Worm (Caenorhabditis elegans) whole organism, L3 larva: ENCODE data around the gene tps-2.

ENCODE experiments used
- ZK546.5 ChIP-seq: sonication (generic microtip); optimal IDR thresholded peaks from 2 replicates; lab custom pipeline; 2017; ENCODE audit warnings: missing biosample characterization, missing genetic modification characterization
- aly-2 ChIP-seq: fragments of 150-350 bp; optimal IDR thresholded peaks from 2 replicates; lab custom pipeline; 2014; ENCODE audit warnings: missing biosample characterization, missing genetic modification characterization
- ama-1 ChIP-seq: fragments of 150-350 bp; optimal IDR thresholded peaks from 2 replicates; lab custom pipeline; 2018
- ceh-16 ChIP-seq: sonication (generic microtip); optimal IDR thresholded peaks from 2 replicates; lab custom pipeline; 2017; ENCODE audit warnings: missing biosample characterization, missing genetic modification characterization
- ceh-28 ChIP-seq: fragments of 150-350 bp; optimal IDR thresholded peaks from 2 replicates; lab custom pipeline; 2014; ENCODE audit warnings: missing biosample characterization, missing genetic modification reagents, missing genetic modification characterization
- ceh-82 ChIP-seq: fragments of 150-350 bp; optimal IDR thresholded peaks from 2 replicates; lab custom pipeline; 2014; ENCODE audit warnings: missing biosample characterization, missing genetic modification characterization
- ceh-9 ChIP-seq: sonication (generic microtip); optimal IDR thresholded peaks from 2 replicates; lab custom pipeline; 2018; ENCODE audit warnings: missing biosample characterization, missing genetic modification characterization
- daf-12 ChIP-seq: fragments of 150-350 bp; optimal IDR thresholded peaks from 2 replicates; lab custom pipeline; 2014; ENCODE audit warnings: missing biosample characterization, missing genetic modification reagents, missing genetic modification characterization
- egl-27 ChIP-seq: sonication (generic microtip); optimal IDR thresholded peaks from 4 replicates; lab custom pipeline; 2017; ENCODE audit warnings: missing biosample characterization, missing genetic modification reagents, missing genetic modification characterization
- egl-5 ChIP-seq: fragments of 150-350 bp; optimal IDR thresholded peaks from 2 replicates; lab custom pipeline; 2017; ENCODE audit warnings: missing biosample characterization, missing genetic modification reagents, missing genetic modification characterization, inconsistent platforms
- elt-1 ChIP-seq: fragments of 150-350 bp; optimal IDR thresholded peaks from 2 replicates; lab custom pipeline; 2014; ENCODE audit warnings: missing biosample characterization, missing genetic modification characterization
- elt-2 ChIP-seq: sonication (generic microtip); optimal IDR thresholded peaks from 2 replicates; lab custom pipeline; 2016; ENCODE audit warnings: missing genetic modification reagents, mild to moderate bottlenecking, missing genetic modification characterization, missing compliant biosample characterization
- elt-3 ChIP-seq, 3 experiments: fragments of 150-350 bp in 1 of 3; sonication (generic microtip) in 2 of 3; optimal IDR thresholded peaks; 2 replicates in 2 of 3; 4 replicates in 1 of 3; lab custom pipeline; 2014 to 2017; ENCODE audit warnings: missing biosample characterization in 3 of 3, missing genetic modification characterization in 3 of 3
- fkh-10 ChIP-seq: sonication (generic microtip); optimal IDR thresholded peaks from 2 replicates; lab custom pipeline; 2017; ENCODE audit warnings: missing biosample characterization, missing genetic modification reagents, missing genetic modification characterization
- fkh-2 ChIP-seq: fragments of 150-350 bp; optimal IDR thresholded peaks from 2 replicates; lab custom pipeline; 2014; ENCODE audit warnings: missing biosample characterization, missing genetic modification reagents, missing genetic modification characterization
- fos-1 ChIP-seq: fragments of 150-350 bp; optimal IDR thresholded peaks from 2 replicates; lab custom pipeline; 2014; ENCODE audit warnings: missing biosample characterization, missing genetic modification characterization
- hmg-11 ChIP-seq: sonication (generic microtip); optimal IDR thresholded peaks from 2 replicates; lab custom pipeline; 2016; ENCODE audit warnings: missing genetic modification characterization, missing compliant biosample characterization
- jun-1 ChIP-seq: fragments of 150-350 bp; optimal IDR thresholded peaks from 2 replicates; lab custom pipeline; 2014; ENCODE audit warnings: missing biosample characterization, missing genetic modification reagents, missing genetic modification characterization
- lin-15B ChIP-seq: fragments of 150-350 bp; optimal IDR thresholded peaks from 2 replicates; lab custom pipeline; 2014; ENCODE audit warnings: missing biosample characterization, missing genetic modification characterization
- lin-39 ChIP-seq: fragments of 150-350 bp; optimal IDR thresholded peaks from 2 replicates; lab custom pipeline; 2018; ENCODE audit warnings: missing biosample characterization, missing genetic modification reagents, missing genetic modification characterization
- lsy-12 ChIP-seq: sonication (generic microtip); optimal IDR thresholded peaks from 2 replicates; lab custom pipeline; 2016; ENCODE audit warnings: mild to moderate bottlenecking, missing genetic modification characterization, missing compliant biosample characterization
- mdl-1 ChIP-seq: fragments of 150-350 bp; optimal IDR thresholded peaks from 2 replicates; lab custom pipeline; 2014; ENCODE audit warnings: missing biosample characterization, missing genetic modification characterization
- nfya-1 ChIP-seq: sonication (generic microtip); optimal IDR thresholded peaks from 2 replicates; lab custom pipeline; 2017; ENCODE audit warnings: missing genetic modification characterization, mild to moderate bottlenecking, missing compliant biosample characterization, antibody characterized with exemption, moderate library complexity; ENCODE audit not compliant: insufficient read depth
- nhr-11 ChIP-seq: fragments of 150-350 bp; optimal IDR thresholded peaks from 2 replicates; lab custom pipeline; 2014; ENCODE audit warnings: missing biosample characterization, missing genetic modification characterization
- nhr-12 ChIP-seq: fragments of 150-350 bp; optimal IDR thresholded peaks from 2 replicates; lab custom pipeline; 2014; ENCODE audit warnings: missing biosample characterization, missing genetic modification characterization
- nhr-23 ChIP-seq: fragments of 150-350 bp; optimal IDR thresholded peaks from 2 replicates; lab custom pipeline; 2014; ENCODE audit warnings: missing biosample characterization, missing genetic modification reagents, missing genetic modification characterization
- nhr-237 ChIP-seq: fragments of 150-350 bp; optimal IDR thresholded peaks from 2 replicates; lab custom pipeline; 2014; ENCODE audit warnings: missing biosample characterization, missing genetic modification characterization
- nhr-25 ChIP-seq: sonication (generic microtip); optimal IDR thresholded peaks from 2 replicates; lab custom pipeline; 2017; ENCODE audit warnings: missing biosample characterization, missing genetic modification characterization
- nhr-28 ChIP-seq: fragments of 150-350 bp; optimal IDR thresholded peaks from 2 replicates; lab custom pipeline; 2014; ENCODE audit warnings: missing biosample characterization, missing genetic modification characterization
- nhr-67 ChIP-seq: fragments of 150-350 bp; optimal IDR thresholded peaks from 2 replicates; lab custom pipeline; 2014; ENCODE audit warnings: missing biosample characterization, missing genetic modification characterization
- nhr-76 ChIP-seq: fragments of 150-350 bp; sonication (generic microtip); optimal IDR thresholded peaks from 5 replicates; lab custom pipeline; 2014; ENCODE audit warnings: missing biosample characterization, missing genetic modification characterization
- nhr-77 ChIP-seq: fragments of 150-350 bp; optimal IDR thresholded peaks from 2 replicates; lab custom pipeline; 2014; ENCODE audit warnings: missing biosample characterization, missing genetic modification characterization
- pha-4 ChIP-seq: fragments of 150-350 bp; optimal IDR thresholded peaks from 2 replicates; lab custom pipeline; 2014; ENCODE audit warnings: missing biosample characterization, missing genetic modification reagents, missing genetic modification characterization
- pqm-1 ChIP-seq: fragments of 150-350 bp; optimal IDR thresholded peaks from 2 replicates; lab custom pipeline; 2017; ENCODE audit warnings: missing biosample characterization, missing genetic modification characterization, inconsistent platforms
- sea-2 ChIP-seq: fragments of 150-350 bp; sonication (generic microtip); optimal IDR thresholded peaks from 4 replicates; lab custom pipeline; 2014; ENCODE audit warnings: missing biosample characterization, missing genetic modification reagents, missing genetic modification characterization
- skn-1 ChIP-seq: fragments of 150-350 bp; optimal IDR thresholded peaks from 2 replicates; lab custom pipeline; 2014; ENCODE audit warnings: missing biosample characterization, missing genetic modification characterization
- tbx-2 ChIP-seq: sonication (generic microtip); optimal IDR thresholded peaks from 2 replicates; lab custom pipeline; 2016; ENCODE audit warnings: mild to moderate bottlenecking, missing genetic modification characterization, missing compliant biosample characterization
- unc-39 ChIP-seq: sonication (generic microtip); optimal IDR thresholded peaks from 4 replicates; lab custom pipeline; 2017; ENCODE audit warnings: missing biosample characterization, missing genetic modification characterization
- unc-62 ChIP-seq: fragments of 150-350 bp; sonication (generic microtip); optimal IDR thresholded peaks from 4 replicates; lab custom pipeline; 2014; ENCODE audit warnings: missing biosample characterization, missing genetic modification reagents, missing genetic modification characterization
- zag-1 ChIP-seq: fragments of 150-350 bp; optimal IDR thresholded peaks from 2 replicates; lab custom pipeline; 2014; ENCODE audit warnings: missing biosample characterization, missing genetic modification characterization
- ztf-11 ChIP-seq: fragments of 150-350 bp; optimal IDR thresholded peaks from 2 replicates; lab custom pipeline; 2014; ENCODE audit warnings: missing biosample characterization, missing genetic modification characterization
- ztf-4 ChIP-seq: fragments of 150-350 bp; optimal IDR thresholded peaks from 2 replicates; lab custom pipeline; 2014; ENCODE audit warnings: missing biosample characterization, missing genetic modification characterization

The tps-2 gene

ce11 chrII:14569322-14569721, 31.4 kb upstream of the tps-2 start:
- TF ChIP-seq ZK546.5 (no peak), nhr-77 (tag; lab: Kevin White, UChicago) (no peak), egl-5 (tag; lab: Kevin White, UChicago) (no peak), ceh-82 (tag; lab: Kevin White, UChicago) (no peak), fkh-10 (GFP tag; lab: Kevin White, UChicago) (peak; percentile 60), elt-2 (tag; lab: Kevin White, UChicago) (no peak), jun-1 (tag; lab: Kevin White, UChicago) (no peak), nhr-67 (tag; lab: Kevin White, UChicago) (no peak), daf-12 (tag; lab: Kevin White, UChicago) (no peak), nhr-12 (tag; lab: Kevin White, UChicago) (no peak), elt-3 (tag; optimal IDR thresholded peaks at IDR 0.05; lab: Kevin White, UChicago) (no peak), pqm-1 (no peak), nhr-28 (tag; lab: Kevin White, UChicago) (no peak), lin-15B (tag; lab: Kevin White, UChicago) (no peak), skn-1 (tag; lab: Kevin White, UChicago) (no peak), lsy-12 (tag; lab: Kevin White, UChicago) (no peak), nhr-11 (tag; lab: Kevin White, UChicago) (no peak), unc-62 (GFP tag; lab: Kevin White, UChicago) (no peak), zag-1 (tag; lab: Kevin White, UChicago) (no peak), hmg-11 (tag; lab: Kevin White, UChicago) (peak; percentile 56), tbx-2 (tag; lab: Kevin White, UChicago) (peak; percentile 65), mdl-1 (no peak), ceh-28 (no peak), nfya-1 (tag; lab: Kevin White, UChicago) (peak; percentile 25), ztf-4 (tag; lab: Kevin White, UChicago) (no peak), lin-39 (tag; lab: Kevin White, UChicago) (peak; percentile 53), fos-1 (tag; lab: Kevin White, UChicago) (no peak), fkh-2 (tag; lab: Kevin White, UChicago) (no peak), nhr-76 (no peak), unc-39 (tag; lab: Kevin White, UChicago) (no peak), sea-2 (GFP tag; lab: Kevin White, UChicago) (no peak), egl-27 (no peak), nhr-25 (no peak), nhr-23 (tag; lab: Kevin White, UChicago) (no peak), ceh-16 (tag; lab: Kevin White, UChicago) (no peak), elt-1 (no peak), pha-4 (no peak), aly-2 (tag; lab: Kevin White, UChicago) (no peak), nhr-237 (tag; lab: Kevin White, UChicago) (no peak), ama-1 (no peak), ceh-9 (tag; lab: Kevin White, UChicago) (no peak), ztf-11 (tag; lab: Kevin White, UChicago) (no peak)

ce11 chrII:14570541-14571160, 30.1 kb upstream of the tps-2 start:
- TF ChIP-seq mdl-1 (no peak), pha-4 (peak; percentile 88), unc-39 (tag; lab: Kevin White, UChicago) (no peak)

ce11 chrII:14573315-14573714, 27.4 kb upstream of the tps-2 start, which contains the start of gene madf-5:
Gene madf-5, plus strand, starts transcription at chrII:14573615.
- TF ChIP-seq nhr-77 (tag; lab: Kevin White, UChicago) (no peak), lin-15B (tag; lab: Kevin White, UChicago) (no peak), elt-3 (tag; optimal IDR thresholded peaks at IDR 0.05; lab: Kevin White, UChicago) (no peak), nfya-1 (tag; lab: Kevin White, UChicago) (no peak), ztf-11 (tag; lab: Kevin White, UChicago) (no peak)
